Fruit fly (Drosophila melanogaster) whole organism, adult: ENCODE data around the gene CG3184.

ENCODE experiments used
- CG11617 ChIP-seq: fragments of 200-800 bp; sonication (Bioruptor generic); optimal IDR thresholded peaks from 2 replicates; lab custom pipeline; 2017; ENCODE audit warnings: mild to moderate bottlenecking, missing biosample characterization, missing genetic modification reagents, missing genetic modification characterization
- CG12768 ChIP-seq: fragments of 200-800 bp; sonication (Bioruptor generic); optimal IDR thresholded peaks from 2 replicates; lab custom pipeline; 2017; ENCODE audit warnings: missing biosample characterization, missing genetic modification characterization, mild to moderate bottlenecking, moderate library complexity, missing genetic modification reagents
- cnc ChIP-seq, 2 experiments: fragments of >200 bp; optimal IDR thresholded peaks; 2 replicates each; lab custom pipeline; 2017
- tj ChIP-seq: fragments of 200-800 bp; sonication (Bioruptor generic); optimal IDR thresholded peaks from 3 replicates; lab custom pipeline; 2017; ENCODE audit warnings: missing biosample characterization, mild to moderate bottlenecking, missing genetic modification characterization, moderate library complexity

- no peak for TF ChIP-seq cnc (optimal IDR thresholded peaks at IDR 0.05; lab: Kevin White, UChicago)
- TF ChIP-seq CG12768 (GFP tag; lab: Kevin White, UChicago) = no peak
- TF ChIP-seq tj (GFP tag; lab: Kevin White, UChicago) = no peak
- TF ChIP-seq CG11617 (GFP tag; lab: Kevin White, UChicago) = no peak
Measured at dm6 chrX:6705890-6706289, 17.3 kb upstream of the CG3184 start.
